Fruit fly (Drosophila melanogaster) whole organism, prepupa: ENCODE measurements around the gene Qsox2.
A peak's percentile ranks its signal among the peaks of the same experiment; 100 is the strongest.

ENCODE experiments used
- Blimp-1 ChIP-seq: fragments of 200-800 bp; sonication (Bioruptor generic); optimal IDR thresholded peaks from 3 replicates; lab custom pipeline; 2017; ENCODE audit warnings: missing biosample characterization, missing genetic modification characterization, mild to moderate bottlenecking, moderate library complexity, missing genetic modification reagents
- CG10631 ChIP-seq: fragments of 200-800 bp; sonication (Bioruptor generic); optimal IDR thresholded peaks from 2 replicates; lab custom pipeline; 2016; ENCODE audit warnings: missing biosample characterization, missing genetic modification characterization
- CG10669 ChIP-seq: fragments of 200-800 bp; sonication (Bioruptor generic); optimal IDR thresholded peaks from 3 replicates; lab custom pipeline; 2018; ENCODE audit warnings: missing biosample characterization, mild to moderate bottlenecking, missing genetic modification characterization, moderate library complexity
- CG11762 ChIP-seq: fragments of 200-800 bp; sonication (Bioruptor generic); optimal IDR thresholded peaks from 3 replicates; lab custom pipeline; 2016; ENCODE audit warnings: missing biosample characterization, missing genetic modification characterization; ENCODE audit not compliant: insufficient read depth
- CG11902 ChIP-seq: fragments of 200-800 bp; sonication (Bioruptor generic); optimal IDR thresholded peaks from 3 replicates; lab custom pipeline; 2016; ENCODE audit warnings: missing biosample characterization, missing genetic modification characterization
- CG15336 ChIP-seq: fragments of 200-800 bp; sonication (Bioruptor generic); IDR thresholded peaks from 2 replicates; pipeline ENCODE4 v1.3.6; 2022; ENCODE audit warnings: missing biosample characterization, missing genetic modification characterization
- CG1621 ChIP-seq: fragments of 200-800 bp; sonication (Bioruptor generic); optimal IDR thresholded peaks from 3 replicates; lab custom pipeline; 2018; ENCODE audit warnings: missing biosample characterization, mild to moderate bottlenecking, missing genetic modification characterization
- CG16779 ChIP-seq: fragments of 200-800 bp; sonication (Bioruptor generic); optimal IDR thresholded peaks from 3 replicates; lab custom pipeline; 2017; ENCODE audit warnings: missing biosample characterization, mild to moderate bottlenecking, missing genetic modification characterization
- CG3032 ChIP-seq: fragments of 200-800 bp; optimal IDR thresholded peaks from 2 replicates; lab custom pipeline; 2019; ENCODE audit warnings: missing biosample characterization, mild to moderate bottlenecking, missing genetic modification characterization, moderate library complexity
- CG31627 ChIP-seq: fragments of 200-800 bp; sonication (Bioruptor generic); optimal IDR thresholded peaks from 3 replicates; lab custom pipeline; 2016; ENCODE audit warnings: missing biosample characterization, missing genetic modification characterization
- CG32006 ChIP-seq: fragments of 200-800 bp; sonication (Bioruptor generic); optimal IDR thresholded peaks from 3 replicates; lab custom pipeline; 2017; ENCODE audit warnings: missing biosample characterization, mild to moderate bottlenecking, missing genetic modification characterization
- CG34406 ChIP-seq: fragments of 200-800 bp; sonication (Bioruptor generic); optimal IDR thresholded peaks from 3 replicates; lab custom pipeline; 2016; ENCODE audit warnings: missing biosample characterization, missing genetic modification characterization
- CG3919 ChIP-seq: fragments of 200-800 bp; sonication (Bioruptor generic); optimal IDR thresholded peaks from 3 replicates; lab custom pipeline; 2016; ENCODE audit warnings: missing biosample characterization, missing genetic modification characterization
- CG4318 ChIP-seq: fragments of 200-800 bp; sonication (Bioruptor generic); optimal IDR thresholded peaks from 3 replicates; lab custom pipeline; 2017; ENCODE audit warnings: missing biosample characterization, mild to moderate bottlenecking, missing genetic modification characterization
- CG6163 ChIP-seq: fragments of 200-800 bp; sonication (Bioruptor generic); IDR thresholded peaks from 3 replicates; pipeline ENCODE4 v1.3.6; 2022; ENCODE audit warnings: missing biosample characterization, missing genetic modification characterization
- CG6276 ChIP-seq: fragments of 200-800 bp; sonication (Bioruptor generic); optimal IDR thresholded peaks from 2 replicates; lab custom pipeline; 2017; ENCODE audit warnings: missing biosample characterization, mild to moderate bottlenecking, missing genetic modification characterization
- CG6792 ChIP-seq: fragments of 200-800 bp; sonication (Bioruptor generic); optimal IDR thresholded peaks from 3 replicates; lab custom pipeline; 2016; ENCODE audit warnings: missing biosample characterization, missing genetic modification characterization
- CG6808 ChIP-seq: fragments of 200-800 bp; sonication (Bioruptor generic); optimal IDR thresholded peaks from 3 replicates; lab custom pipeline; 2017; ENCODE audit warnings: missing biosample characterization, missing genetic modification characterization, mild to moderate bottlenecking, moderate library complexity, missing genetic modification reagents
- CG8319 ChIP-seq: fragments of 200-800 bp; sonication (Bioruptor generic); optimal IDR thresholded peaks from 3 replicates; lab custom pipeline; 2016; ENCODE audit warnings: missing biosample characterization, missing genetic modification characterization
- CG9139 ChIP-seq: fragments of 200-800 bp; sonication (Bioruptor generic); optimal IDR thresholded peaks from 3 replicates; lab custom pipeline; 2017; ENCODE audit warnings: missing biosample characterization, mild to moderate bottlenecking, missing genetic modification characterization
- Eip75B ChIP-seq: fragments of 200-800 bp; sonication (Bioruptor generic); optimal IDR thresholded peaks from 3 replicates; lab custom pipeline; 2016; ENCODE audit warnings: missing biosample characterization, missing genetic modification characterization
- Eip78C ChIP-seq: fragments of 200-800 bp; sonication (Bioruptor generic); peaks from one replicate; lab custom pipeline; 2016; ENCODE audit warnings: missing biosample characterization, missing genetic modification characterization
- Eip93F ChIP-seq: fragments of 200-800 bp; sonication (Bioruptor generic); optimal IDR thresholded peaks from 2 replicates; lab custom pipeline; 2016; ENCODE audit warnings: missing biosample characterization, mild to moderate bottlenecking, missing genetic modification characterization
- Ets21C ChIP-seq: fragments of 200-800 bp; sonication (Bioruptor generic); optimal IDR thresholded peaks from 3 replicates; lab custom pipeline; 2016; ENCODE audit warnings: missing biosample characterization, missing genetic modification characterization
- Ets96B ChIP-seq: fragments of 200-800 bp; optimal IDR thresholded peaks from 2 replicates; lab custom pipeline; 2019; ENCODE audit warnings: missing biosample characterization, mild to moderate bottlenecking, missing genetic modification characterization, moderate library complexity
- Gug ChIP-seq: fragments of 200-800 bp; sonication (Bioruptor generic); IDR thresholded peaks from 2 replicates; pipeline ENCODE4 v1.3.6; 2022; ENCODE audit warnings: missing biosample characterization, missing genetic modification characterization
- Hr39 ChIP-seq: fragments of 200-800 bp; sonication (Bioruptor generic); optimal IDR thresholded peaks from 2 replicates; lab custom pipeline; 2016; ENCODE audit warnings: missing biosample characterization, missing genetic modification characterization
- Hr4 ChIP-seq: fragments of 200-800 bp; sonication (Bioruptor generic); optimal IDR thresholded peaks from 3 replicates; lab custom pipeline; 2016; ENCODE audit warnings: missing biosample characterization, missing genetic modification characterization
- Met ChIP-seq: fragments of 200-800 bp; sonication (Bioruptor generic); optimal IDR thresholded peaks from 3 replicates; lab custom pipeline; 2016; ENCODE audit warnings: missing biosample characterization, missing genetic modification characterization
- OdsH ChIP-seq: fragments of 200-800 bp; sonication (Bioruptor generic); optimal IDR thresholded peaks from 3 replicates; lab custom pipeline; 2016; ENCODE audit warnings: missing biosample characterization, missing genetic modification characterization
- Smox ChIP-seq: fragments of 200-800 bp; sonication (Bioruptor generic); optimal IDR thresholded peaks from 3 replicates; lab custom pipeline; 2016; ENCODE audit warnings: missing biosample characterization, missing genetic modification characterization
- Sox102F ChIP-seq: fragments of 200-800 bp; sonication (Bioruptor generic); optimal IDR thresholded peaks from 2 replicates; lab custom pipeline; 2016; ENCODE audit warnings: missing biosample characterization, mild to moderate bottlenecking, missing genetic modification characterization
- acj6 ChIP-seq: fragments of 200-800 bp; sonication (Bioruptor generic); optimal IDR thresholded peaks from 3 replicates; lab custom pipeline; 2016; ENCODE audit warnings: missing biosample characterization, missing genetic modification characterization
- cyc ChIP-seq: fragments of 200-800 bp; sonication (Bioruptor generic); optimal IDR thresholded peaks from 3 replicates; lab custom pipeline; 2016; ENCODE audit warnings: missing biosample characterization, missing genetic modification characterization
- dac ChIP-seq: fragments of 200-800 bp; sonication (Bioruptor generic); optimal IDR thresholded peaks from 2 replicates; lab custom pipeline; 2017; ENCODE audit warnings: missing biosample characterization, mild to moderate bottlenecking, missing genetic modification characterization
- eg ChIP-seq: fragments of 200-800 bp; sonication (Bioruptor generic); IDR thresholded peaks from 3 replicates; pipeline ENCODE4 v1.3.6; 2022; ENCODE audit warnings: missing biosample characterization, missing genetic modification characterization
- fd59A ChIP-seq: fragments of 200-800 bp; sonication (Bioruptor generic); optimal IDR thresholded peaks from 2 replicates; lab custom pipeline; 2017; ENCODE audit warnings: missing biosample characterization, mild to moderate bottlenecking, missing genetic modification characterization, missing genetic modification reagents
- fd85E ChIP-seq: fragments of 200-800 bp; sonication (Bioruptor generic); optimal IDR thresholded peaks from 3 replicates; lab custom pipeline; 2016; ENCODE audit warnings: missing biosample characterization, missing genetic modification characterization
- lz ChIP-seq: fragments of 200-800 bp; sonication (Bioruptor generic); optimal IDR thresholded peaks from 3 replicates; lab custom pipeline; 2016; ENCODE audit warnings: missing biosample characterization, missing genetic modification characterization
- net ChIP-seq: fragments of 200-800 bp; sonication (Bioruptor generic); optimal IDR thresholded peaks from 3 replicates; lab custom pipeline; 2016; ENCODE audit warnings: missing biosample characterization, missing genetic modification characterization
- pdm3 ChIP-seq: fragments of 200-800 bp; sonication (Bioruptor generic); optimal IDR thresholded peaks from 3 replicates; lab custom pipeline; 2016; ENCODE audit warnings: missing biosample characterization, missing genetic modification characterization
- salr ChIP-seq, 2 experiments: fragments of 200-800 bp; sonication (Bioruptor generic); optimal IDR thresholded peaks; 3 replicates each; lab custom pipeline; 2016 to 2018; ENCODE audit warnings: missing biosample characterization in 2 of 2, missing genetic modification characterization in 2 of 2, mild to moderate bottlenecking in 1 of 2
- spab ChIP-seq: fragments of 200-800 bp; sonication (Bioruptor generic); optimal IDR thresholded peaks from 2 replicates; lab custom pipeline; 2017; ENCODE audit warnings: missing biosample characterization, mild to moderate bottlenecking, missing genetic modification characterization, missing genetic modification reagents
- ss ChIP-seq, 2 experiments: fragments of 200-800 bp; sonication (Bioruptor generic); optimal IDR thresholded peaks; 2 replicates in 1 of 2; 3 replicates in 1 of 2; lab custom pipeline; 2017 to 2018; ENCODE audit warnings: mild to moderate bottlenecking in 2 of 2, missing biosample characterization in 2 of 2, missing genetic modification characterization in 2 of 2, moderate library complexity in 1 of 2
- svp ChIP-seq: fragments of 200-800 bp; sonication (Bioruptor generic); peaks from one replicate; lab custom pipeline; 2016; ENCODE audit warnings: missing biosample characterization, missing genetic modification characterization
- topi ChIP-seq: fragments of 200-800 bp; sonication (Bioruptor generic); optimal IDR thresholded peaks from 3 replicates; lab custom pipeline; 2016; ENCODE audit warnings: missing biosample characterization, missing genetic modification characterization

Gene Qsox2

DNA sequence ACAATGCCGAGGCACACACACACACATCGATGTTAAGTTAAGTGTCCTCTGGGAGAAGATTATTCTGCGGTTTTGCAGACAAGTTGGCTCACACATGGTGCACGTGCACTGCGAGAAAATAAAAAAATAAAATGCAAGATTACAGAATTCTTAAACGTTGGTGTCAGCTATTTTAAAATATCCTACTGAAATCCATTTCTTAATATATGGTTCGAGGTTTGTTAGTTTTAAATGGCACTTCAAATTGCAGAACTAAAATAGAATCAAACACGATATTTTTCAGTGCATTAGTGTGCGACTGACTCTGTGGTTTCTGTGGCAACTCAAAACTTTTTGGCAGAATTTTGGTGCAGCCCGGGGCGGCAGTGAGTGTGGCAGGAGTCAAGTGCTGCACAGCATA, 21.6 kb downstream of the Qsox2 start (continued):
- TF ChIP-seq CG6276 (GFP tag; lab: Kevin White, UChicago) (no peak), CG16779 (tag; lab: Kevin White, UChicago) (peak; percentile 5), CG10631 (peak; percentile 72), Ets96B (peak; percentile 71), CG9139 (GFP tag; lab: Kevin White, UChicago) (peak; percentile 27), Ets21C (GFP tag; lab: Kevin White, UChicago) (peak; percentile 25), CG3919 (peak; percentile 62), CG32006 (GFP tag; lab: Kevin White, UChicago) (peak; percentile 46), Sox102F (peak; percentile 44), ss (GFP tag; optimal IDR thresholded peaks at IDR 0.05; lab: Kevin White, UChicago) (peak; percentile 32 to 44), Hr39 (GFP tag; lab: Kevin White, UChicago) (peak; percentile 60), acj6 (GFP tag; lab: Kevin White, UChicago) (peak; percentile 61), Blimp-1 (GFP tag; lab: Kevin White, UChicago) (no peak), CG6792 (peak; percentile 44), CG10669 (GFP tag; lab: Kevin White, UChicago) (peak; percentile 73), CG11902 (GFP tag; lab: Kevin White, UChicago) (peak; percentile 12), Met (GFP tag; lab: Kevin White, UChicago) (peak; percentile 57), svp (peak; percentile 75), eg (GFP tag; lab: Robert Waterston, UW) (peak; percentile 61; the same call in 1 of the 3 replicates)
- TF ChIP-seq, all 60 proteins: peak for 46

DNA sequence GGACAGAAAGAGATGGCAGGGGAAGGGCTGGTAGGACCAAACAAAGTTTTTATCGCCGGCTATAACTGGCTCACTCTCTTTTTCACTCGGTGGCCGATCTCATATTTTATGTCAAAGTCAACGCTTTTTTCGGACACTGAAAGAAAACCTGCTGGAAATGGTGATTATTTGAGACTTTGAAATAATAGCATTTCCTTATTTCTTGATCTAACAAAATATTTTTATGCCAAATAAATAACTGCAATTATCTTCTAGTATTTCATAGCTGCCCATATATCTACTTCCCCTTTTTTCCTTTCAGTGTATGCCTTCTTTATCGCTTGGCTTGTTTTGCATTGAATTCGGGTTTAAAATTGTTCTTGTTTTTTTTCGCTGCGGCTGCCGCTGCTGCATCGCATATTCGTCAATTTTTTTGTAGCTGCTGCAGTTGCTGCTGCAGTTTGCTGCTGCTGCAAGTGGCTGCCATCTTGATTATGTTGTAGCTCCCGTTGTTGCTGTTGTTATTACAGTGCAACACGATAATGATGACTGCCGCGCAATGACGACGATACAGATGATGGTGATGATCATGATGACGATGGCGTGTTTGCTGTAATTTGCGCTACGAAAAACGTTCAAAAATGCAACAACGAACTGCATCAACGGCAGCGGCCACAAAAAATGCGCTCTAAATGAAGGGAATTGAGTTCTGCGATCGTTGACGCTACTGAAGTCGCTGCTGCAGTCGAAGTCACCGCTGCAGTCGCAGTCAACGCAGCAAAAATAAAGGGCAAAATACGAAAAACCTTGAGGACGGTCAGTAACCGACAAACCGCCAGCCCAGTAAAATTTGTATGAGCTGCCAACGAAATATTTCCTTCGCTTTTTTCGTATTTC, 23.8 kb downstream of the Qsox2 start:
- TF ChIP-seq CG15336 (peak; percentile 83), CG3032 (tag; lab: Kevin White, UChicago) (peak; percentile 99), CG4318 (GFP tag; lab: Kevin White, UChicago) (peak; percentile 77), CG1621 (tag; lab: Kevin White, UChicago) (peak; percentile 93), Smox (GFP tag; lab: Kevin White, UChicago) (peak; percentile 78), dac (GFP tag; lab: Kevin White, UChicago) (peak; percentile 52), Sox102F (peak; percentile 82), CG16779 (tag; lab: Kevin White, UChicago) (peak; percentile 63), CG11762 (GFP tag; lab: Kevin White, UChicago) (peak; percentile 91), Eip93F (GFP tag; lab: Kevin White, UChicago) (no peak), Blimp-1 (GFP tag; lab: Kevin White, UChicago) (peak; percentile 37), cyc (GFP tag; lab: Kevin White, UChicago) (peak; percentile 80), lz (GFP tag; lab: Kevin White, UChicago) (peak; percentile 72), pdm3 (peak; percentile 93), CG8319 (GFP tag; lab: Kevin White, UChicago) (peak; percentile 92), CG6163 (peak; percentile 95), fd59A (GFP tag; lab: Kevin White, UChicago) (peak; percentile 96), fd85E (GFP tag; lab: Kevin White, UChicago) (peak; percentile 44), Hr4 (peak; percentile 88), CG11902 (GFP tag; lab: Kevin White, UChicago) (peak; percentile 85), Ets21C (GFP tag; lab: Kevin White, UChicago) (peak; percentile 56), acj6 (GFP tag; lab: Kevin White, UChicago) (peak; percentile 93), OdsH (GFP tag; lab: Kevin White, UChicago) (peak; percentile 93), salr (GFP tag; optimal IDR thresholded peaks at IDR 0.05; lab: Kevin White, UChicago) (peak; percentile 90 to 93), CG6276 (GFP tag; lab: Kevin White, UChicago) (peak; percentile 71), Eip75B (GFP tag; lab: Kevin White, UChicago) (peak; percentile 90), topi (GFP tag; lab: Kevin White, UChicago) (peak; percentile 88), Eip78C (GFP tag; lab: Kevin White, UChicago) (peak; percentile 99), CG3919 (peak; percentile 94), CG10631 (peak; percentile 95), Gug (GFP tag; lab: Robert Waterston, UW) (peak; percentile 66), Ets96B (peak; percentile 98), eg (GFP tag; lab: Robert Waterston, UW) (peak; percentile 85), net (peak; percentile 89), CG6808 (GFP tag; lab: Kevin White, UChicago) (peak; percentile 98), spab (GFP tag; lab: Kevin White, UChicago) (peak; percentile 98), CG10669 (GFP tag; lab: Kevin White, UChicago) (peak; percentile 99), CG31627 (GFP tag; lab: Kevin White, UChicago) (peak; percentile 84), CG34406 (GFP tag; lab: Kevin White, UChicago) (peak; percentile 89)
